Fruit fly (Drosophila melanogaster): ENCODE results near the gene Mur18B.

- TF ChIP-seq Snoo (tag; optimal IDR thresholded peaks at IDR 0.05), result no peak
- TF ChIP-seq D1 (tag; optimal IDR thresholded peaks at IDR 0.05), result no peak
- no peak for TF ChIP-seq CG8301 (tag; optimal IDR thresholded peaks at IDR 0.05)
- TF ChIP-seq CG12605 (GFP tag; IDR thresholded peaks at IDR 0.05), result no peak
- no peak for TF ChIP-seq Pif1B (GFP tag; optimal IDR thresholded peaks at IDR 0.05)
- no peak for TF ChIP-seq Ets98B (GFP tag; IDR thresholded peaks at IDR 0.05)
- no peak for TF ChIP-seq EcR (GFP tag; optimal IDR thresholded peaks at IDR 0.05)
- no peak for TF ChIP-seq CG9948 (tag; optimal IDR thresholded peaks at IDR 0.05)
These were observed 27.3 kb downstream of the Mur18B start for dm6 chrX:19240230-19240839.
